Fruit fly (Drosophila melanogaster): ENCODE measurements around the gene stwl.
A peak's percentile ranks its signal among the peaks of the same experiment; 100 is the strongest.

- TF ChIP-seq Pif1B (GFP tag; optimal IDR thresholded peaks at IDR 0.05) (no peak), Snoo (tag; optimal IDR thresholded peaks at IDR 0.05) (no peak), CG8301 (tag; optimal IDR thresholded peaks at IDR 0.05) (no peak), CG17806 (tag; optimal IDR thresholded peaks at IDR 0.05) (no peak), CG15710 (tag; optimal IDR thresholded peaks at IDR 0.05) (no peak), fd96Ca (GFP tag; IDR thresholded peaks at IDR 0.05) (0 out of 3 replicates have a peak, but pooled peaks have one; percentile 6), rn (GFP tag; IDR thresholded peaks at IDR 0.05) (peak; percentile 51; the same call in 1 of the 2 replicates), D1 (tag; optimal IDR thresholded peaks at IDR 0.05) (peak; percentile 78), Pif1A (GFP tag; optimal IDR thresholded peaks at IDR 0.05) (no peak), CG9948 (tag; optimal IDR thresholded peaks at IDR 0.05) (peak; percentile 16), CG13204 (GFP tag; optimal IDR thresholded peaks at IDR 0.05) (no peak), CG4496 (GFP tag; IDR thresholded peaks at IDR 0.05) (peak; percentile 50; the same call in 2 of the 3 replicates)
These were observed at the start of gene stwl for dm6 chr3L:14409419-14410145.

Data from whole organism, pupa.